Worm (Caenorhabditis elegans) whole organism, L3 larva: ENCODE measurements around the gene pdi-6.

Source experiments
- R02D3.7 ChIP-seq: fragments of 150-350 bp; optimal IDR thresholded peaks from 2 replicates; lab custom pipeline; 2014; ENCODE audit warnings: missing biosample characterization, missing genetic modification characterization
- ZK546.5 ChIP-seq: sonication (generic microtip); optimal IDR thresholded peaks from 2 replicates; lab custom pipeline; 2017; ENCODE audit warnings: missing biosample characterization, missing genetic modification characterization
- aly-2 ChIP-seq: fragments of 150-350 bp; optimal IDR thresholded peaks from 2 replicates; lab custom pipeline; 2014; ENCODE audit warnings: missing biosample characterization, missing genetic modification characterization
- ama-1 ChIP-seq: fragments of 150-350 bp; optimal IDR thresholded peaks from 2 replicates; lab custom pipeline; 2018
- daf-12 ChIP-seq: fragments of 150-350 bp; optimal IDR thresholded peaks from 2 replicates; lab custom pipeline; 2014; ENCODE audit warnings: missing biosample characterization, missing genetic modification reagents, missing genetic modification characterization
- egl-5 ChIP-seq: fragments of 150-350 bp; optimal IDR thresholded peaks from 2 replicates; lab custom pipeline; 2017; ENCODE audit warnings: missing biosample characterization, missing genetic modification reagents, missing genetic modification characterization, inconsistent platforms
- elt-1 ChIP-seq: fragments of 150-350 bp; optimal IDR thresholded peaks from 2 replicates; lab custom pipeline; 2014; ENCODE audit warnings: missing biosample characterization, missing genetic modification characterization
- elt-3 ChIP-seq, 3 experiments: fragments of 150-350 bp in 1 of 3; sonication (generic microtip) in 2 of 3; optimal IDR thresholded peaks; 2 replicates in 2 of 3; 4 replicates in 1 of 3; lab custom pipeline; 2014 to 2017; ENCODE audit warnings: missing biosample characterization in 3 of 3, missing genetic modification characterization in 3 of 3
- eor-1 ChIP-seq, 2 experiments: fragments of 150-350 bp; optimal IDR thresholded peaks; 2 replicates each; lab custom pipeline; 2014 to 2018; ENCODE audit warnings: missing biosample characterization in 2 of 2, missing genetic modification characterization in 2 of 2
- fkh-10 ChIP-seq: sonication (generic microtip); optimal IDR thresholded peaks from 2 replicates; lab custom pipeline; 2017; ENCODE audit warnings: missing biosample characterization, missing genetic modification reagents, missing genetic modification characterization
- fos-1 ChIP-seq: fragments of 150-350 bp; optimal IDR thresholded peaks from 2 replicates; lab custom pipeline; 2014; ENCODE audit warnings: missing biosample characterization, missing genetic modification characterization
- hmg-11 ChIP-seq: sonication (generic microtip); optimal IDR thresholded peaks from 2 replicates; lab custom pipeline; 2016; ENCODE audit warnings: missing genetic modification characterization, missing compliant biosample characterization
- jun-1 ChIP-seq: fragments of 150-350 bp; optimal IDR thresholded peaks from 2 replicates; lab custom pipeline; 2014; ENCODE audit warnings: missing biosample characterization, missing genetic modification reagents, missing genetic modification characterization
- lin-15B ChIP-seq: fragments of 150-350 bp; optimal IDR thresholded peaks from 2 replicates; lab custom pipeline; 2014; ENCODE audit warnings: missing biosample characterization, missing genetic modification characterization
- lin-39 ChIP-seq: fragments of 150-350 bp; optimal IDR thresholded peaks from 2 replicates; lab custom pipeline; 2018; ENCODE audit warnings: missing biosample characterization, missing genetic modification reagents, missing genetic modification characterization
- mdl-1 ChIP-seq: fragments of 150-350 bp; optimal IDR thresholded peaks from 2 replicates; lab custom pipeline; 2014; ENCODE audit warnings: missing biosample characterization, missing genetic modification characterization
- nfya-1 ChIP-seq: sonication (generic microtip); optimal IDR thresholded peaks from 2 replicates; lab custom pipeline; 2017; ENCODE audit warnings: missing genetic modification characterization, mild to moderate bottlenecking, missing compliant biosample characterization, antibody characterized with exemption, moderate library complexity; ENCODE audit not compliant: insufficient read depth
- nhr-11 ChIP-seq: fragments of 150-350 bp; optimal IDR thresholded peaks from 2 replicates; lab custom pipeline; 2014; ENCODE audit warnings: missing biosample characterization, missing genetic modification characterization
- nhr-12 ChIP-seq: fragments of 150-350 bp; optimal IDR thresholded peaks from 2 replicates; lab custom pipeline; 2014; ENCODE audit warnings: missing biosample characterization, missing genetic modification characterization
- nhr-23 ChIP-seq: fragments of 150-350 bp; optimal IDR thresholded peaks from 2 replicates; lab custom pipeline; 2014; ENCODE audit warnings: missing biosample characterization, missing genetic modification reagents, missing genetic modification characterization
- nhr-237 ChIP-seq: fragments of 150-350 bp; optimal IDR thresholded peaks from 2 replicates; lab custom pipeline; 2014; ENCODE audit warnings: missing biosample characterization, missing genetic modification characterization
- nhr-25 ChIP-seq: sonication (generic microtip); optimal IDR thresholded peaks from 2 replicates; lab custom pipeline; 2017; ENCODE audit warnings: missing biosample characterization, missing genetic modification characterization
- nhr-28 ChIP-seq: fragments of 150-350 bp; optimal IDR thresholded peaks from 2 replicates; lab custom pipeline; 2014; ENCODE audit warnings: missing biosample characterization, missing genetic modification characterization
- nhr-43 ChIP-seq: sonication (generic microtip); optimal IDR thresholded peaks from 2 replicates; lab custom pipeline; 2016; ENCODE audit warnings: mild to moderate bottlenecking, missing genetic modification characterization, missing compliant biosample characterization; ENCODE audit not compliant: poor library complexity, severe bottlenecking
- nhr-76 ChIP-seq: fragments of 150-350 bp; sonication (generic microtip); optimal IDR thresholded peaks from 5 replicates; lab custom pipeline; 2014; ENCODE audit warnings: missing biosample characterization, missing genetic modification characterization
- nhr-77 ChIP-seq: fragments of 150-350 bp; optimal IDR thresholded peaks from 2 replicates; lab custom pipeline; 2014; ENCODE audit warnings: missing biosample characterization, missing genetic modification characterization
- pha-4 ChIP-seq: fragments of 150-350 bp; optimal IDR thresholded peaks from 2 replicates; lab custom pipeline; 2014; ENCODE audit warnings: missing biosample characterization, missing genetic modification reagents, missing genetic modification characterization
- pqm-1 ChIP-seq: fragments of 150-350 bp; optimal IDR thresholded peaks from 2 replicates; lab custom pipeline; 2017; ENCODE audit warnings: missing biosample characterization, missing genetic modification characterization, inconsistent platforms
- skn-1 ChIP-seq: fragments of 150-350 bp; optimal IDR thresholded peaks from 2 replicates; lab custom pipeline; 2014; ENCODE audit warnings: missing biosample characterization, missing genetic modification characterization
- snpc-4 ChIP-seq: fragments of 150-350 bp; optimal IDR thresholded peaks from 2 replicates; lab custom pipeline; 2014; ENCODE audit warnings: missing biosample characterization, missing genetic modification characterization
- tbx-2 ChIP-seq: sonication (generic microtip); optimal IDR thresholded peaks from 2 replicates; lab custom pipeline; 2016; ENCODE audit warnings: mild to moderate bottlenecking, missing genetic modification characterization, missing compliant biosample characterization
- unc-39 ChIP-seq: sonication (generic microtip); optimal IDR thresholded peaks from 4 replicates; lab custom pipeline; 2017; ENCODE audit warnings: missing biosample characterization, missing genetic modification characterization
- zag-1 ChIP-seq: fragments of 150-350 bp; optimal IDR thresholded peaks from 2 replicates; lab custom pipeline; 2014; ENCODE audit warnings: missing biosample characterization, missing genetic modification characterization
- ztf-11 ChIP-seq: fragments of 150-350 bp; optimal IDR thresholded peaks from 2 replicates; lab custom pipeline; 2014; ENCODE audit warnings: missing biosample characterization, missing genetic modification characterization
- ztf-4 ChIP-seq: fragments of 150-350 bp; optimal IDR thresholded peaks from 2 replicates; lab custom pipeline; 2014; ENCODE audit warnings: missing biosample characterization, missing genetic modification characterization

Gene pdi-6

ce11 chrX:7057357-7057756, 11.0 kb downstream of the pdi-6 start, which contains the start of gene B0403.5:
TSS of gene B0403.5 (plus strand) at chrX:7057724.
- TF ChIP-seq nhr-28 (tag; lab: Kevin White, UChicago) (no peak), nhr-25 (tag; lab: Kevin White, UChicago) (peak; percentile 23), tbx-2 (tag; lab: Kevin White, UChicago) (no peak), ztf-11 (tag; lab: Kevin White, UChicago) (no peak), snpc-4 (tag; lab: Kevin White, UChicago) (no peak)

ce11 chrX:7050290-7050689, 18.1 kb downstream of the pdi-6 start, which contains the start of gene ubc-17:
TSS of gene ubc-17 (plus strand) at chrX:7050590.
- TF ChIP-seq unc-39, result no peak
- no peak for TF ChIP-seq hmg-11 (tag; lab: Kevin White, UChicago)
- no peak for TF ChIP-seq lin-15B (tag; lab: Kevin White, UChicago)
- no peak for TF ChIP-seq R02D3.7 (tag; lab: Kevin White, UChicago)
- TF ChIP-seq fkh-10, result no peak
- TF ChIP-seq nhr-25 (tag; lab: Kevin White, UChicago), result no peak
- no peak for TF ChIP-seq ZK546.5 (tag; lab: Kevin White, UChicago)
- TF ChIP-seq nfya-1 (tag; lab: Kevin White, UChicago), result no peak
- TF ChIP-seq ama-1, result no peak
- no peak for TF ChIP-seq pha-4
- no peak for TF ChIP-seq tbx-2 (tag; lab: Kevin White, UChicago)
- no peak for TF ChIP-seq jun-1 (tag; lab: Kevin White, UChicago)
- TF ChIP-seq nhr-12 (tag; lab: Kevin White, UChicago), result no peak
- no peak for TF ChIP-seq mdl-1
- no peak for TF ChIP-seq pqm-1 (tag; lab: Kevin White, UChicago)
- TF ChIP-seq elt-1 (tag; lab: Kevin White, UChicago), result no peak
- no peak for TF ChIP-seq fos-1 (tag; lab: Kevin White, UChicago)

- no peak for TF ChIP-seq nhr-43 (tag; lab: Kevin White, UChicago)
- peak; percentile 77 for TF ChIP-seq fkh-10
- TF ChIP-seq nhr-11 (tag; lab: Kevin White, UChicago), result no peak
- TF ChIP-seq daf-12, result no peak
- TF ChIP-seq, all 47 proteins: peak for 1
Observed at ce11 chrX:7040760-7041159, 27.6 kb downstream of the pdi-6 start.

- no peak for TF ChIP-seq lin-39 (tag; lab: Kevin White, UChicago)
- TF ChIP-seq nhr-77 (tag; lab: Kevin White, UChicago), result no peak
- TF ChIP-seq nhr-237 (tag; lab: Kevin White, UChicago), result no peak
- TF ChIP-seq nhr-23 (tag; lab: Kevin White, UChicago), result no peak
- no peak for TF ChIP-seq nhr-11 (tag; lab: Kevin White, UChicago)
- no peak for TF ChIP-seq hmg-11 (tag; lab: Kevin White, UChicago)
- TF ChIP-seq ZK546.5 (tag; lab: Kevin White, UChicago), result no peak
- TF ChIP-seq pqm-1 (tag; lab: Kevin White, UChicago), result no peak
- TF ChIP-seq eor-1 (tag; optimal IDR thresholded peaks at IDR 0.05; lab: Kevin White, UChicago), result no peak
- no peak for TF ChIP-seq nhr-43 (tag; lab: Kevin White, UChicago)
- no peak for TF ChIP-seq egl-5
- TF ChIP-seq unc-39, result no peak
- TF ChIP-seq nhr-25 (tag; lab: Kevin White, UChicago), result no peak
Observed at ce11 chrX:7037998-7038397, 30.4 kb downstream of the pdi-6 start.

ce11 chrX:7035937-7036336, 32.4 kb downstream of the pdi-6 start, which contains the start of gene cest-19:
TSS of gene cest-19 (minus strand) at chrX:7036037.
- TF ChIP-seq zag-1 (no peak), nhr-23 (tag; lab: Kevin White, UChicago) (no peak), skn-1 (tag; lab: Kevin White, UChicago) (no peak), ztf-4 (tag; lab: Kevin White, UChicago) (no peak), lin-15B (tag; lab: Kevin White, UChicago) (no peak), elt-1 (tag; lab: Kevin White, UChicago) (no peak), nhr-76 (tag; lab: Kevin White, UChicago) (no peak), elt-3 (tag; optimal IDR thresholded peaks at IDR 0.05; lab: Kevin White, UChicago) (no peak), eor-1 (tag; optimal IDR thresholded peaks at IDR 0.05; lab: Kevin White, UChicago) (no peak), nhr-237 (tag; lab: Kevin White, UChicago) (no peak), aly-2 (tag; lab: Kevin White, UChicago) (no peak), tbx-2 (tag; lab: Kevin White, UChicago) (no peak), nhr-77 (tag; lab: Kevin White, UChicago) (no peak), pha-4 (no peak), mdl-1 (no peak), nhr-43 (tag; lab: Kevin White, UChicago) (no peak)
- TF ChIP-seq, all 47 proteins: peak for 0
